Fruit fly (Drosophila melanogaster) Kc167 (cell line): ENCODE measurements around the gene CG2854.

Experiments
- Myc ChIP-seq: fragments of >200 bp; optimal IDR thresholded peaks from 2 replicates; lab custom pipeline; 2017; ENCODE audit warnings: missing external identifiers
- Sin3A ChIP-seq: fragments of >200 bp; optimal IDR thresholded peaks from 2 replicates; lab custom pipeline; 2018; ENCODE audit warnings: missing external identifiers
- h ChIP-seq: fragments of >200 bp; optimal IDR thresholded peaks from 3 replicates; lab custom pipeline; 2018; ENCODE audit warnings: missing external identifiers
- insv ChIP-seq: fragments of >200 bp; optimal IDR thresholded peaks from 3 replicates; lab custom pipeline; 2018; ENCODE audit warnings: missing external identifiers
- psq ChIP-seq: fragments of >200 bp; optimal IDR thresholded peaks from 2 replicates; lab custom pipeline; 2017; ENCODE audit warnings: missing external identifiers
- ttk ChIP-seq: sonication (Bioruptor generic); optimal IDR thresholded peaks from 2 replicates; lab custom pipeline; 2017; ENCODE audit warnings: missing external identifiers

dm6 chrX:2283470-2283869 is 43.5 kb upstream of the CG2854 start:
- no peak for TF ChIP-seq insv (lab: Kevin White, UChicago)
- TF ChIP-seq Sin3A (lab: Kevin White, UChicago) = no peak
- no peak for TF ChIP-seq Myc (lab: Kevin White, UChicago)
- no peak for TF ChIP-seq h (lab: Kevin White, UChicago)
- no peak for TF ChIP-seq ttk (lab: Kevin White, UChicago)
- TF ChIP-seq psq = no peak
